Worm (Caenorhabditis elegans) whole organism, midembryonic: ENCODE data around the gene acl-3.
A peak's percentile ranks its signal among the peaks of the same experiment; 100 is the strongest.

ENCODE experiments used
- T22C8.4 ChIP-seq: fragments of 200-800 bp; sonication (Bioruptor generic); IDR thresholded peaks from 2 replicates; pipeline ENCODE4 v1.3.6; 2022; ENCODE audit warnings: missing genetic modification characterization, missing compliant biosample characterization
- cog-1 ChIP-seq: sonication (generic microtip); optimal IDR thresholded peaks from 2 replicates; lab custom pipeline; 2016; ENCODE audit warnings: missing genetic modification characterization, missing compliant biosample characterization
- flt-1 ChIP-seq: fragments of 200-800 bp; sonication (Bioruptor generic); IDR thresholded peaks from 2 replicates; pipeline ENCODE4 v1.3.6; 2022; ENCODE audit warnings: missing genetic modification characterization, missing compliant biosample characterization
- klf-2 ChIP-seq: fragments of 200-800 bp; sonication (Bioruptor generic); conservative IDR thresholded peaks from 2 replicates; pipeline ENCODE4 v1.3.6; 2022; ENCODE audit warnings: missing genetic modification reagents, missing genetic modification characterization, missing compliant biosample characterization
- med-1 ChIP-seq: sonication (generic microtip); optimal IDR thresholded peaks from 2 replicates; lab custom pipeline; 2017; ENCODE audit warnings: missing genetic modification characterization, mild to moderate bottlenecking, missing compliant biosample characterization, antibody characterized with exemption, missing genetic modification reagents; ENCODE audit not compliant: insufficient read depth
- ref-1 ChIP-seq: fragments of 200-800 bp; sonication (Bioruptor generic); conservative IDR thresholded peaks from 2 replicates; pipeline ENCODE4 v1.3.6; 2022; ENCODE audit warnings: missing genetic modification reagents, missing genetic modification characterization, missing compliant biosample characterization
- tab-1 ChIP-seq: fragments of 200-800 bp; sonication (Bioruptor generic); IDR thresholded peaks from 2 replicates; pipeline ENCODE4 v1.3.6; 2022; ENCODE audit warnings: missing genetic modification characterization, missing compliant biosample characterization
- ztf-23 ChIP-seq: fragments of 200-800 bp; sonication (Bioruptor generic); IDR thresholded peaks from 2 replicates; pipeline ENCODE4 v1.3.6; 2022; ENCODE audit warnings: missing genetic modification reagents, missing genetic modification characterization, missing compliant biosample characterization
- ztf-29 ChIP-seq: fragments of 200-800 bp; sonication (Bioruptor generic); IDR thresholded peaks from 2 replicates; pipeline ENCODE4 v1.3.6; 2022; ENCODE audit warnings: missing genetic modification reagents, missing genetic modification characterization, missing compliant biosample characterization

The acl-3 gene

DNA sequence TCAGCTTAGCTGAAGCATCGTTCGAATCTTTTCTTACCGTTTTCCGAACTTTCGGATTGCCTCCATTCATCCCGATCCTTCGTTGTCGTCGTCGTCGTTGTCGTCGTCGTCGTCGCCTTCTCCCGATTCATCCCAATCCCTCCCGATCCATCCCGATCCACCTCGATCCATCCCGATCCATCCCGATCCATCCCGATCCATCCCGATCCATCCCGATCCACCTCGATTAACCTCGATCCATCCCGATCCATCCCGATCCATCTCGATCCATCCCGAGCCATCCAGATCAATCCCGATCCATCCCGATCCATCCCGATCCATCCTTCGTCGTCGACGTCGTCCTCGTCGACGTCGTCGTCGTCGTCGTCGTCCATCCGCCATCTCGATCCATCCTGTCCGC is 35.3 kb downstream of the acl-3 start:
- TF ChIP-seq ztf-29 (GFP tag; lab: Robert Waterston, UW): 0 out of 2 replicates have a peak, but pooled peaks have one; percentile 21

DNA sequence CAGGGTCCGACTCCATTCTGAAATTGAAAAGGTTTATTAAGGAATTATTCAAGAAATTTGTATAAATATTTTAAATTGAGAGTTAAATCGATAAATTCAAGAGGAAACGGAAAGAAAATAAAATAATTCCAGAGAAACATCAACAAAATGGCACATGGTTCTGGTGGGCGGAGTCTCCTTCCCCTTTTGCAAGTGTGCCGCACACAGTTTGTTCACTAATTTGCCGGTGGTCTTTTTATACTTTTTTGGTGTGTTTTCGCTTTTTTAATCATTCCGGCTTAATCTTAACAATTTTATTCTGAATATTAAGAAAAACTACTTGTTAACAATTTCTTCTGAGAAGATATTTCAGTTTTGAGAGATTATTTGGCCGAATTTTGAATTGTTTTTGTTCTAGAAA is 46.9 kb downstream of the acl-3 start, which contains the start of the genes ragc-1 and Y24F12A.1:
ragc-1 (minus strand) TSS at position 25 of the 400 bp plus-strand sequence.
Y24F12A.1 (plus strand) TSS at position 346 of the 400 bp plus-strand sequence.
- TF ChIP-seq flt-1 (GFP tag; lab: Robert Waterston, UW) (peak; percentile 64; the same call in 1 of the 2 replicates), T22C8.4 (GFP tag; lab: Robert Waterston, UW) (no peak), cog-1 (tag; lab: Kevin White, UChicago) (no peak), ztf-29 (GFP tag; lab: Robert Waterston, UW) (no peak), ref-1 (GFP tag; lab: Robert Waterston, UW) (no peak), ztf-23 (GFP tag; lab: Robert Waterston, UW) (peak; percentile 71), med-1 (peak; percentile 56), klf-2 (GFP tag; lab: Robert Waterston, UW) (no peak), tab-1 (GFP tag; lab: Robert Waterston, UW) (0 out of 2 replicates have a peak, but pooled peaks have one; percentile 36)

DNA sequence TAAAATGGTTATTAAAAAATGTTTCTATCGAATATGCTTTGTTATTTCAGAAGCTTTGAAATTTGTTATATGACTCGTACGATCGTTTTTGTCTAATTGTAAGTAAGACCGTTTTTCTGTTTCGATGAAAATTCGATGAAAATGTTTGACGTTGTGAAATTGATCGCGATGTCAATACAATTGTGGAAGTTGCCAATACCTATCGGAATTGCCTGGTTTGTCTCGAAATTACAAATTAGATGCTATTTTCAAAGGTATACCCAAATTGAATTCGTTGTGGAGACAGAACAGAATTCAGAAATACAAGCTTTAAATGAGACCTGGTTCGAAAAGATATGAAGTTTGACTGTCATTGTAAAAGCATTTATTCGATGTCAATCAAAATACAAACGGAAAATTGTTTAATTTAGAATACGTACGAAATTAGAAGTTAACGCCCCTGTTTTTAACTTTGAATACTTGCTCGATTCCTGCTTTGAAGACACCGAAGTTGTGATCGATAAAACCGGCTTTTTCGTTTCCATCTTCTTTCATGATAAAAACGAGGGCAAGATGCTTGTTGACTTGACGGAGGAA is 48.5 kb downstream of the acl-3 start:
- no peak for TF ChIP-seq klf-2 (GFP tag; lab: Robert Waterston, UW)
- no peak for TF ChIP-seq cog-1 (tag; lab: Kevin White, UChicago)
- TF ChIP-seq med-1: no peak
- TF ChIP-seq ztf-29 (GFP tag; lab: Robert Waterston, UW): no peak
- TF ChIP-seq T22C8.4 (GFP tag; lab: Robert Waterston, UW): no peak
- no peak for TF ChIP-seq tab-1 (GFP tag; lab: Robert Waterston, UW)
- TF ChIP-seq flt-1 (GFP tag; lab: Robert Waterston, UW): no peak
- no peak for TF ChIP-seq ref-1 (GFP tag; lab: Robert Waterston, UW)
- TF ChIP-seq ztf-23 (GFP tag; lab: Robert Waterston, UW): no peak

DNA sequence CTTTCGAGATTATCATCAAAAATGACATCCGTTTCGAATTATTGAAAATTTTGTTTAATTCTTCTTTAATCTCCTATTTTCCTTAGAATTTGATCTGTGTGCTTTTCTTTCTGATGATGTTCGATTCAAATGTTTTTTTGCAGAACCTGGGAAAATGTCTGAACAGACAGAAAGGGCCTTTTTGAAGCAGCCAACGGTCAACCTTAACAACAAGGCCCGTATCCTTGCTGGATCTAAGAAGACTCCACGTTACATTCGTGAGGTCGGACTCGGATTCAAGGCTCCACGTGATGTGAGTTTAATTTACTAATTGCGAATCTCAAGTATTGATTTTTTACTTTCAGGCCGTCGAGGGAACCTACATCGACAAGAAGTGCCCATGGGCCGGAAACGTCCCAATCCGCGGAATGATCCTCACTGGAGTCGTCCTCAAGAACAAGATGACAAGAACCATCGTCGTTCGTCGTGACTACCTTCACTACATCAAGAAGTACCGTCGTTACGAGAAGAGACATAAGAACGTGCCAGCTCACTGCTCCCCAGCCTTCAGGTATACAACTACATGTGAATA is 49.2 kb downstream of the acl-3 start, which contains the start of gene rps-11:
rps-11 (plus strand) TSS at position 144 of the 571 bp plus-strand sequence.
- TF ChIP-seq klf-2 (GFP tag; lab: Robert Waterston, UW): no peak
- no peak for TF ChIP-seq T22C8.4 (GFP tag; lab: Robert Waterston, UW)
- no peak for TF ChIP-seq med-1
- no peak for TF ChIP-seq flt-1 (GFP tag; lab: Robert Waterston, UW)
- no peak for TF ChIP-seq cog-1 (tag; lab: Kevin White, UChicago)
- TF ChIP-seq ztf-29 (GFP tag; lab: Robert Waterston, UW): no peak
- TF ChIP-seq ref-1 (GFP tag; lab: Robert Waterston, UW): no peak

DNA sequence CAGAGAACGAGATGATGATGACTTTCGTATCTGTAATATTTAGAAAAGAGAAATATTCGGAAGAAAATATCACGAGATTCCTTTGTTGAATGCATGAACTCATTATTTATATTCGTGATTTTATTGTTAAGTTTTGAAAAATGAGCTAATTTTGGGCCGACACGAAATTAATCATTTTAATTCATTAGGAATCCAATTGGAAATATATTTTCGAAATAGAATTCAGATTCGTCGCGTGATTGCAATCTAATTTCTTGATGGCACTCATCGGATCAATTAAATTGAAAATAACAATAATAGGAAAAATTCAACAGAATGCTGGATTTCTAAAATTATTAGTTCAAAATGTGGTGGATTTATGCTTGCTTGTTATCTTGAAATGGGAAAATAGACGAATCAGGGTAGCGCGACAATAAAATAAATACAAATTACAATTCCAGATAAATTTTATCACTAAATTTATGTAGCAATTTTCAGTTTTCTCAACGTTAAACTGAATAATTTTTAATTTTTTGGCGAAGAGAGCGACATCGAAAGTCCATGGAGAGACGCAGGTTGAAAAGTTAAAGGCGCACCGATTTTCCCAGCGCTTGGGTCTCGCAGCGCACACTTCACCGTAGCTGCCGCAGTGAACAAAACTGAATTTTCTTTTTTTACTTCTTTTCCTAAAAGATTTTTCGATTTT is 50.0 kb downstream of the acl-3 start:
- TF ChIP-seq flt-1 (GFP tag; lab: Robert Waterston, UW): 0 out of 2 replicates have a peak, but pooled peaks have one; percentile 51
- TF ChIP-seq tab-1 (GFP tag; lab: Robert Waterston, UW): no peak; the same call in 1 of the 2 replicates
